Worm (Caenorhabditis elegans): Measurements from ENCODE around the gene ttr-9.

ttr-9 gene

ce11 chrIV:9518608-9519007 lies 12.5 kb upstream of the ttr-9 start, which contains the start of gene nlp-35:
nlp-35 (minus strand) TSS chrIV:9518926.
- TF ChIP-seq snpc-4 (tag; optimal IDR thresholded peaks at IDR 0.05): no peak
- TF ChIP-seq zag-1 (tag; optimal IDR thresholded peaks at IDR 0.05): no peak
- no peak for TF ChIP-seq egl-27 (tag; optimal IDR thresholded peaks at IDR 0.05)
- no peak for TF ChIP-seq lin-15B (tag; optimal IDR thresholded peaks at IDR 0.05)
- no peak for TF ChIP-seq nhr-20 (tag; optimal IDR thresholded peaks at IDR 0.05)

ce11 chrIV:9516831-9517230 lies 10.7 kb upstream of the ttr-9 start, which contains the start of gene C33A12.19:
C33A12.19 (plus strand) TSS chrIV:9516999.
- TF ChIP-seq fkh-10 (GFP tag; optimal IDR thresholded peaks at IDR 0.05) (no peak), lin-35 (GFP tag; optimal IDR thresholded peaks at IDR 0.05) (peak in 1 of 2 experiments; percentile 50), aly-2 (tag; optimal IDR thresholded peaks at IDR 0.05) (no peak), elt-3 (tag; optimal IDR thresholded peaks at IDR 0.05) (peak in 5 of 6 experiments; percentile 38 to 75 (median 62)), C16A3.4 (tag; optimal IDR thresholded peaks at IDR 0.05) (peak; percentile 3), egl-27 (tag; optimal IDR thresholded peaks at IDR 0.05) (no peak), nhr-28 (tag; optimal IDR thresholded peaks at IDR 0.05) (no peak), aha-1 (tag; optimal IDR thresholded peaks at IDR 0.05) (no peak), lin-15B (tag; optimal IDR thresholded peaks at IDR 0.05) (no peak), nhr-85 (tag) (peak; percentile 83), blmp-1 (tag; optimal IDR thresholded peaks at IDR 0.05) (peak; percentile 65), mep-1 (tag; optimal IDR thresholded peaks at IDR 0.05) (peak; percentile 17), xbp-1 (tag; optimal IDR thresholded peaks at IDR 0.05) (no peak), nhr-20 (tag; optimal IDR thresholded peaks at IDR 0.05) (peak; percentile 75), elt-2 (tag; optimal IDR thresholded peaks at IDR 0.05) (peak; percentile 44), tbx-2 (tag; optimal IDR thresholded peaks at IDR 0.05) (peak; percentile 28), lin-14 (GFP tag; optimal IDR thresholded peaks at IDR 0.05) (peak; percentile 68), hpl-2 (GFP tag; optimal IDR thresholded peaks at IDR 0.05) (no peak), nhr-90 (tag; optimal IDR thresholded peaks at IDR 0.05; ENCODE audit: poor library complexity) (peak; percentile 49), nhr-47 (tag; optimal IDR thresholded peaks at IDR 0.05) (no peak), nhr-237 (tag; optimal IDR thresholded peaks at IDR 0.05) (no peak), lsy-2 (tag; optimal IDR thresholded peaks at IDR 0.05) (peak; percentile 20 to 70), fkh-4 (tag; optimal IDR thresholded peaks at IDR 0.05; ENCODE audit: borderline replicate concordance) (no peak), grh-1 (GFP tag; IDR thresholded peaks at IDR 0.05) (peak; percentile 57), jun-1 (tag; optimal IDR thresholded peaks at IDR 0.05) (no peak), nhr-19 (GFP tag; conservative IDR thresholded peaks at IDR 0.05) (peak; percentile 41), zag-1 (tag; optimal IDR thresholded peaks at IDR 0.05) (no peak), nhr-71 (tag; optimal IDR thresholded peaks at IDR 0.05) (peak; percentile 66), unc-62 (GFP tag; optimal IDR thresholded peaks at IDR 0.05) (no peak), dpl-1 (GFP tag; optimal IDR thresholded peaks at IDR 0.05) (no peak), efl-1 (optimal IDR thresholded peaks at IDR 0.05) (no peak), efl-1 (GFP tag; optimal IDR thresholded peaks at IDR 0.05 in 1 of 2) (peak in 1 of 2 experiments; percentile 90), lir-3 (tag; optimal IDR thresholded peaks at IDR 0.05; ENCODE audit: poor library complexity) (no peak), efl-3 (GFP tag; optimal IDR thresholded peaks at IDR 0.05) (no peak), snu-23 (GFP tag; optimal IDR thresholded peaks at IDR 0.05) (peak; percentile 46)

- TF ChIP-seq C34B4.2 (tag; optimal IDR thresholded peaks at IDR 0.05) (no peak), nhr-85 (tag) (peak; percentile 44), vab-15 (tag; optimal IDR thresholded peaks at IDR 0.05) (no peak), aha-1 (tag; optimal IDR thresholded peaks at IDR 0.05) (no peak), nhr-71 (tag; optimal IDR thresholded peaks at IDR 0.05) (peak; percentile 11), skn-1 (tag; optimal IDR thresholded peaks at IDR 0.05) (peak; percentile 54), elt-2 (tag; optimal IDR thresholded peaks at IDR 0.05) (peak; percentile 47)
Measured at ce11 chrIV:9514132-9514531, 8.0 kb upstream of the ttr-9 start.
